Fruit fly (Drosophila melanogaster) whole organism, prepupa: ENCODE data around the gene CG10725.
A peak's percentile ranks its signal among the peaks of the same experiment; 100 is the strongest.

Experiments
- CG10669 ChIP-seq: fragments of 200-800 bp; sonication (Bioruptor generic); optimal IDR thresholded peaks from 3 replicates; lab custom pipeline; 2018; ENCODE audit warnings: missing biosample characterization, mild to moderate bottlenecking, missing genetic modification characterization, moderate library complexity
- CG11294 ChIP-seq: fragments of 200-800 bp; sonication (Bioruptor generic); IDR thresholded peaks from 2 replicates; pipeline ENCODE4 v1.3.6; 2022; ENCODE audit warnings: missing biosample characterization, missing genetic modification characterization
- CG11762 ChIP-seq: fragments of 200-800 bp; sonication (Bioruptor generic); optimal IDR thresholded peaks from 3 replicates; lab custom pipeline; 2016; ENCODE audit warnings: missing biosample characterization, missing genetic modification characterization; ENCODE audit not compliant: insufficient read depth
- CG11902 ChIP-seq: fragments of 200-800 bp; sonication (Bioruptor generic); optimal IDR thresholded peaks from 3 replicates; lab custom pipeline; 2016; ENCODE audit warnings: missing biosample characterization, missing genetic modification characterization
- CG15336 ChIP-seq: fragments of 200-800 bp; sonication (Bioruptor generic); IDR thresholded peaks from 2 replicates; pipeline ENCODE4 v1.3.6; 2022; ENCODE audit warnings: missing biosample characterization, missing genetic modification characterization
- CG16779 ChIP-seq: fragments of 200-800 bp; sonication (Bioruptor generic); optimal IDR thresholded peaks from 3 replicates; lab custom pipeline; 2017; ENCODE audit warnings: missing biosample characterization, mild to moderate bottlenecking, missing genetic modification characterization
- CG3032 ChIP-seq: fragments of 200-800 bp; optimal IDR thresholded peaks from 2 replicates; lab custom pipeline; 2019; ENCODE audit warnings: missing biosample characterization, mild to moderate bottlenecking, missing genetic modification characterization, moderate library complexity
- CG31627 ChIP-seq: fragments of 200-800 bp; sonication (Bioruptor generic); optimal IDR thresholded peaks from 3 replicates; lab custom pipeline; 2016; ENCODE audit warnings: missing biosample characterization, missing genetic modification characterization
- CG32006 ChIP-seq: fragments of 200-800 bp; sonication (Bioruptor generic); optimal IDR thresholded peaks from 3 replicates; lab custom pipeline; 2017; ENCODE audit warnings: missing biosample characterization, mild to moderate bottlenecking, missing genetic modification characterization
- CG34406 ChIP-seq: fragments of 200-800 bp; sonication (Bioruptor generic); optimal IDR thresholded peaks from 3 replicates; lab custom pipeline; 2016; ENCODE audit warnings: missing biosample characterization, missing genetic modification characterization
- CG3919 ChIP-seq: fragments of 200-800 bp; sonication (Bioruptor generic); optimal IDR thresholded peaks from 3 replicates; lab custom pipeline; 2016; ENCODE audit warnings: missing biosample characterization, missing genetic modification characterization
- CG4318 ChIP-seq: fragments of 200-800 bp; sonication (Bioruptor generic); optimal IDR thresholded peaks from 3 replicates; lab custom pipeline; 2017; ENCODE audit warnings: missing biosample characterization, mild to moderate bottlenecking, missing genetic modification characterization
- CG6276 ChIP-seq: fragments of 200-800 bp; sonication (Bioruptor generic); optimal IDR thresholded peaks from 2 replicates; lab custom pipeline; 2017; ENCODE audit warnings: missing biosample characterization, mild to moderate bottlenecking, missing genetic modification characterization
- CG6792 ChIP-seq: fragments of 200-800 bp; sonication (Bioruptor generic); optimal IDR thresholded peaks from 3 replicates; lab custom pipeline; 2016; ENCODE audit warnings: missing biosample characterization, missing genetic modification characterization
- CG6808 ChIP-seq: fragments of 200-800 bp; sonication (Bioruptor generic); optimal IDR thresholded peaks from 3 replicates; lab custom pipeline; 2017; ENCODE audit warnings: missing biosample characterization, missing genetic modification characterization, mild to moderate bottlenecking, moderate library complexity, missing genetic modification reagents
- CG6854 ChIP-seq: fragments of 200-800 bp; sonication (Bioruptor generic); optimal IDR thresholded peaks from 2 replicates; lab custom pipeline; 2017; ENCODE audit warnings: missing biosample characterization, mild to moderate bottlenecking, missing genetic modification characterization
- CG7368 ChIP-seq: fragments of 200-800 bp; sonication (Bioruptor generic); optimal IDR thresholded peaks from 3 replicates; lab custom pipeline; 2016; ENCODE audit warnings: missing biosample characterization, missing genetic modification characterization
- CG8319 ChIP-seq: fragments of 200-800 bp; sonication (Bioruptor generic); optimal IDR thresholded peaks from 3 replicates; lab custom pipeline; 2016; ENCODE audit warnings: missing biosample characterization, missing genetic modification characterization
- CG8632 ChIP-seq: fragments of 200-800 bp; sonication (Bioruptor generic); optimal IDR thresholded peaks from 3 replicates; lab custom pipeline; 2016; ENCODE audit warnings: missing biosample characterization, missing genetic modification characterization
- CG9139 ChIP-seq: fragments of 200-800 bp; sonication (Bioruptor generic); optimal IDR thresholded peaks from 3 replicates; lab custom pipeline; 2017; ENCODE audit warnings: missing biosample characterization, mild to moderate bottlenecking, missing genetic modification characterization
- Eip75B ChIP-seq: fragments of 200-800 bp; sonication (Bioruptor generic); optimal IDR thresholded peaks from 3 replicates; lab custom pipeline; 2016; ENCODE audit warnings: missing biosample characterization, missing genetic modification characterization
- Eip78C ChIP-seq: fragments of 200-800 bp; sonication (Bioruptor generic); peaks from one replicate; lab custom pipeline; 2016; ENCODE audit warnings: missing biosample characterization, missing genetic modification characterization
- Eip93F ChIP-seq: fragments of 200-800 bp; sonication (Bioruptor generic); optimal IDR thresholded peaks from 2 replicates; lab custom pipeline; 2016; ENCODE audit warnings: missing biosample characterization, mild to moderate bottlenecking, missing genetic modification characterization
- Ets21C ChIP-seq: fragments of 200-800 bp; sonication (Bioruptor generic); optimal IDR thresholded peaks from 3 replicates; lab custom pipeline; 2016; ENCODE audit warnings: missing biosample characterization, missing genetic modification characterization
- Ets96B ChIP-seq: fragments of 200-800 bp; optimal IDR thresholded peaks from 2 replicates; lab custom pipeline; 2019; ENCODE audit warnings: missing biosample characterization, mild to moderate bottlenecking, missing genetic modification characterization, moderate library complexity
- Gug ChIP-seq: fragments of 200-800 bp; sonication (Bioruptor generic); IDR thresholded peaks from 2 replicates; pipeline ENCODE4 v1.3.6; 2022; ENCODE audit warnings: missing biosample characterization, missing genetic modification characterization
- Hr38 ChIP-seq: sonication (Bioruptor generic); optimal IDR thresholded peaks from 2 replicates; lab custom pipeline; 2016; ENCODE audit warnings: missing biosample characterization, missing genetic modification characterization
- Hr4 ChIP-seq: fragments of 200-800 bp; sonication (Bioruptor generic); optimal IDR thresholded peaks from 3 replicates; lab custom pipeline; 2016; ENCODE audit warnings: missing biosample characterization, missing genetic modification characterization
- Met ChIP-seq: fragments of 200-800 bp; sonication (Bioruptor generic); optimal IDR thresholded peaks from 3 replicates; lab custom pipeline; 2016; ENCODE audit warnings: missing biosample characterization, missing genetic modification characterization
- OdsH ChIP-seq: fragments of 200-800 bp; sonication (Bioruptor generic); optimal IDR thresholded peaks from 3 replicates; lab custom pipeline; 2016; ENCODE audit warnings: missing biosample characterization, missing genetic modification characterization
- Smox ChIP-seq: fragments of 200-800 bp; sonication (Bioruptor generic); optimal IDR thresholded peaks from 3 replicates; lab custom pipeline; 2016; ENCODE audit warnings: missing biosample characterization, missing genetic modification characterization
- Sox102F ChIP-seq: fragments of 200-800 bp; sonication (Bioruptor generic); optimal IDR thresholded peaks from 2 replicates; lab custom pipeline; 2016; ENCODE audit warnings: missing biosample characterization, mild to moderate bottlenecking, missing genetic modification characterization
- Sox15 ChIP-seq: fragments of 200-800 bp; sonication (Bioruptor generic); optimal IDR thresholded peaks from 3 replicates; lab custom pipeline; 2016; ENCODE audit warnings: missing biosample characterization, missing genetic modification characterization
- acj6 ChIP-seq: fragments of 200-800 bp; sonication (Bioruptor generic); optimal IDR thresholded peaks from 3 replicates; lab custom pipeline; 2016; ENCODE audit warnings: missing biosample characterization, missing genetic modification characterization
- dac ChIP-seq: fragments of 200-800 bp; sonication (Bioruptor generic); optimal IDR thresholded peaks from 2 replicates; lab custom pipeline; 2017; ENCODE audit warnings: missing biosample characterization, mild to moderate bottlenecking, missing genetic modification characterization
- eg ChIP-seq: fragments of 200-800 bp; sonication (Bioruptor generic); IDR thresholded peaks from 3 replicates; pipeline ENCODE4 v1.3.6; 2022; ENCODE audit warnings: missing biosample characterization, missing genetic modification characterization
- esn ChIP-seq: fragments of 200-800 bp; sonication (Bioruptor generic); optimal IDR thresholded peaks from 2 replicates; lab custom pipeline; 2016; ENCODE audit warnings: missing biosample characterization, mild to moderate bottlenecking, missing genetic modification characterization, moderate library complexity
- fd85E ChIP-seq: fragments of 200-800 bp; sonication (Bioruptor generic); optimal IDR thresholded peaks from 3 replicates; lab custom pipeline; 2016; ENCODE audit warnings: missing biosample characterization, missing genetic modification characterization
- fkh ChIP-seq: fragments of 200-800 bp; sonication (Bioruptor generic); optimal IDR thresholded peaks from 3 replicates; lab custom pipeline; 2017; ENCODE audit warnings: missing biosample characterization, mild to moderate bottlenecking, missing genetic modification characterization, moderate library complexity
- net ChIP-seq: fragments of 200-800 bp; sonication (Bioruptor generic); optimal IDR thresholded peaks from 3 replicates; lab custom pipeline; 2016; ENCODE audit warnings: missing biosample characterization, missing genetic modification characterization
- ss ChIP-seq, 2 experiments: fragments of 200-800 bp; sonication (Bioruptor generic); optimal IDR thresholded peaks; 2 replicates in 1 of 2; 3 replicates in 1 of 2; lab custom pipeline; 2017 to 2018; ENCODE audit warnings: mild to moderate bottlenecking in 2 of 2, missing biosample characterization in 2 of 2, missing genetic modification characterization in 2 of 2, moderate library complexity in 1 of 2
- svp ChIP-seq: fragments of 200-800 bp; sonication (Bioruptor generic); peaks from one replicate; lab custom pipeline; 2016; ENCODE audit warnings: missing biosample characterization, missing genetic modification characterization
- topi ChIP-seq: fragments of 200-800 bp; sonication (Bioruptor generic); optimal IDR thresholded peaks from 3 replicates; lab custom pipeline; 2016; ENCODE audit warnings: missing biosample characterization, missing genetic modification characterization
- vri ChIP-seq: fragments of 200-800 bp; sonication (Bioruptor generic); optimal IDR thresholded peaks from 3 replicates; lab custom pipeline; 2016; ENCODE audit warnings: missing biosample characterization, mild to moderate bottlenecking, missing genetic modification characterization

CG10725 gene

DNA sequence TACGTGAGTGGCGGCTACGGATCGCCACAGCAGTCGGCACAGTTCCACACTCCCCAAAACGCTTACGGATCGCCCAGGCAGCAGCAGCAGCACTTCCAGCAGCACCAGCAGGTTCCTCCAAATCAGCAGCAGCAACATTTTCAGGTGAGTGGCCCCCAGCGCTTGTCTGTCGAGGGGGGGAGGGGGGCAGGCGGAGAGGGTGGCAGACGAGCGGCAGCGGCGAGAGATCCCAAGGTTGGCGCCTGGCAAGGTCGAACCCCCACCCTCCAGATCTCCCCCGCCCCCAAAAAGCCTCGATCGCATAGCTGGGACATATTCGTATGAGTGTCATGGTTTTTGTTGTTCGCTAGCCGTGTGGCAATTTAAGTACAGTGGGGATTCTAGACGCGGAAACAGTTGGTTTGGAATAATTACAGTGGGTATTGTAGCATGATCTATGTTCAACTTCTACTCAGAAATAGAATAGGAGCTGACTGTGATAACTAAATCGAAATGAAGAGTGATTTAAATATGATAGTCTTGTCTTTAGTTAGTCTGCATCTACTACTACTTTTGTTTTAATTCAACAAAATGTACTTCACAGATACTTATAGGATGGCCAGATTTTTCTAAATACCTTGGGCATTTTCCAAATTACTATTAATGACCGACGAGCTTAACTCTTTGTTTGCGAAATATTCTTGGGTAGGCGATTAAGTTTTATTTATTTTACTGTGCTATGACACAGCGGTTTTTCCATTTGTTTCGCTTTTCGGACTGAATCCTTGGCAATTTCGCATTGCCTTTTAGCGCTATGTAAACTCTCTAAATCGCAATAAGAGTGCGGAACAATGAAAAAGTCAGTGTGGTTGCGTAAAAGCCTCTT lies 40.8 kb downstream of the CG10725 start (continued):
- TF ChIP-seq CG31627 = peak; percentile 50
- peak; percentile 5 for TF ChIP-seq Ets96B
- TF ChIP-seq CG32006 (GFP tag; lab: Kevin White, UChicago) = peak; percentile 30
- no peak for TF ChIP-seq fkh (GFP tag; lab: Kevin White, UChicago)
- TF ChIP-seq CG6276 = no peak
- TF ChIP-seq CG16779 = no peak
- peak; percentile 11 for TF ChIP-seq Sox102F (GFP tag; lab: Kevin White, UChicago)
- peak; percentile 26 for TF ChIP-seq OdsH (GFP tag; lab: Kevin White, UChicago)
- TF ChIP-seq Gug (GFP tag; lab: Robert Waterston, UW) = no peak
- peak in 1 of 2 experiments; percentile 23 for TF ChIP-seq ss (GFP tag; optimal IDR thresholded peaks at IDR 0.05; lab: Kevin White, UChicago)
- TF ChIP-seq CG3919 (GFP tag; lab: Kevin White, UChicago) = peak; percentile 46
- no peak for TF ChIP-seq dac (GFP tag; lab: Kevin White, UChicago)
- peak; percentile 47 for TF ChIP-seq CG10669 (GFP tag; lab: Kevin White, UChicago)
- no peak for TF ChIP-seq CG4318 (GFP tag; lab: Kevin White, UChicago)
- TF ChIP-seq acj6 (GFP tag; lab: Kevin White, UChicago) = peak; percentile 26
- no peak for TF ChIP-seq CG9139
- TF ChIP-seq Sox15 (GFP tag; lab: Kevin White, UChicago) = peak; percentile 26
- no peak for TF ChIP-seq vri (GFP tag; lab: Kevin White, UChicago)
- TF ChIP-seq Eip78C (GFP tag; lab: Kevin White, UChicago) = peak; percentile 78
- TF ChIP-seq CG11762 = no peak
- no peak for TF ChIP-seq Eip93F
- no peak for TF ChIP-seq CG3032 (tag; lab: Kevin White, UChicago)

DNA sequence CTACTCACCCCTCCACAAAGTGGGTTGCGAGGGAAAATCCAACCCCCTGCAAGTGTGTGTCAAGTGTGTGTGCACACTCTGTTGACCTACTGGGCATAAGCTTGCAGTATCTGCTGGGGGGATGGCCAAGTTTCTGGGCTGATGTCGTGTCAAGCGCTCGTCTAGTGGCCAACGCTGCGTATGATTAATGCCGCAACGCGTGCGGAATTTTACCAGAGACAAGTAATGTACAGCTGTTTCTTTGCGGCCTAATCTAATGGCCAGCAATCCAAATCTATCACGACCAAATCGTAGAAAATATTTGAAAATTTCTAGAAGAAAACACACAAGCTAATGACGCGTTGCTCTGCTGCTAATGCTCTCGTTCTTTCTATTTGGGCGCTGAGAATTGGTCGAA lies 41.4 kb downstream of the CG10725 start:
- TF ChIP-seq ss (GFP tag; optimal IDR thresholded peaks at IDR 0.05; lab: Kevin White, UChicago) = no peak
- no peak for TF ChIP-seq CG31627
- no peak for TF ChIP-seq fkh (GFP tag; lab: Kevin White, UChicago)
- no peak for TF ChIP-seq CG32006 (GFP tag; lab: Kevin White, UChicago)
- no peak for TF ChIP-seq CG11902 (GFP tag; lab: Kevin White, UChicago)
- no peak for TF ChIP-seq CG7368 (GFP tag; lab: Kevin White, UChicago)
- no peak for TF ChIP-seq CG6854
- TF ChIP-seq eg (GFP tag; lab: Robert Waterston, UW) = no peak
- TF ChIP-seq Hr4 = no peak
- TF ChIP-seq Hr38 = no peak
- no peak for TF ChIP-seq CG11762
- TF ChIP-seq Met (GFP tag; lab: Kevin White, UChicago) = no peak
- TF ChIP-seq topi (GFP tag; lab: Kevin White, UChicago) = no peak
- no peak for TF ChIP-seq CG6808 (GFP tag; lab: Kevin White, UChicago)

DNA sequence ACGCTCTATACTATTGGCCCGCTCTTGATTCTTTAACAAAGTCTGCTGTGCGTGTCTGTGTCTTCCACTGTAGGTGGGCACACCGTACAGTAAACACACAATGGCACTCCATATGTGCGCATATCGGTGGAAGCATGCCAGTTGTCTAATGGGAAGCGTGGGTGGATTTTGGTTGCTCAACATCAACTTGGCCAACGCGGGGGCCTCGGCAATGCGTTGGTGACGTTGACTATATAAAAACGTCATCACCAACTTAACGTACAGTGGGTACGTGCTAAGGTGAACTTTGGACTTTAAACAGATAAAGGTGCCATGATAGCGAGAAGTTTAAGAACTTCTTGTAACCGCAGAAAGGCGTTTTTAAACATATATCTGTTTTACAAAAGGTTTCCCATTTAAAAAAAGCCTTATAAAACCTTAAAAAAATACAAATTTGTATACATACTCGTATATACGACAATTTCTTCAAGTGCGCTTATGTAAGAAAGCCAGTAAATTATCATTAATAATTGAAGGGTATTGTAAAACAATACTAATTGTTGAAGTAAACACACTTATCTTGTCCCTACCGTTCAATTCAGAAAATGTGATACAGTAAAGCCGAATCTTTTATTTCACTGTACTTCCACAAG lies 42.0 kb downstream of the CG10725 start:
- TF ChIP-seq CG7368 (GFP tag; lab: Kevin White, UChicago) (no peak), Smox (peak; percentile 30), Ets21C (GFP tag; lab: Kevin White, UChicago) (peak; percentile 58), Eip75B (GFP tag; lab: Kevin White, UChicago) (peak; percentile 49), CG15336 (peak; percentile 49), Eip93F (no peak), CG16779 (peak; percentile 4), CG8319 (GFP tag; lab: Kevin White, UChicago) (peak; percentile 27), Gug (GFP tag; lab: Robert Waterston, UW) (peak; percentile 26; the same call in 1 of the 2 replicates), Hr38 (no peak), CG6854 (no peak), CG3919 (GFP tag; lab: Kevin White, UChicago) (peak; percentile 56), fd85E (GFP tag; lab: Kevin White, UChicago) (peak; percentile 25), CG32006 (GFP tag; lab: Kevin White, UChicago) (peak; percentile 65), CG8632 (GFP tag; lab: Kevin White, UChicago) (peak; percentile 45), dac (GFP tag; lab: Kevin White, UChicago) (no peak), svp (GFP tag; lab: Kevin White, UChicago) (peak; percentile 75), CG11294 (no peak; the same call in 1 of the 2 replicates), CG34406 (GFP tag; lab: Kevin White, UChicago) (peak; percentile 50), net (GFP tag; lab: Kevin White, UChicago) (peak; percentile 47), CG11902 (GFP tag; lab: Kevin White, UChicago) (peak; percentile 9), esn (GFP tag; lab: Kevin White, UChicago) (peak; percentile 78), Sox15 (GFP tag; lab: Kevin White, UChicago) (peak; percentile 20), CG6792 (GFP tag; lab: Kevin White, UChicago) (peak; percentile 33), CG11762 (peak; percentile 29), Met (GFP tag; lab: Kevin White, UChicago) (peak; percentile 46)
